Fruit fly (Drosophila melanogaster) whole organism, wandering third instar larva: ENCODE results near the gene MED27.

ENCODE experiments used
- Abd-B ChIP-seq: fragments of >200 bp; optimal IDR thresholded peaks from 2 replicates; lab custom pipeline; 2017; ENCODE audit warnings: missing biosample characterization, missing genetic modification characterization
- CG32264 ChIP-seq: fragments of 200-800 bp; sonication (Bioruptor generic); optimal IDR thresholded peaks from 2 replicates; lab custom pipeline; 2016; ENCODE audit warnings: missing biosample characterization, missing genetic modification characterization
- CrebA ChIP-seq: fragments of 200-800 bp; sonication (Bioruptor generic); optimal IDR thresholded peaks from 2 replicates; lab custom pipeline; 2016; ENCODE audit warnings: missing biosample characterization, mild to moderate bottlenecking, missing genetic modification characterization, borderline replicate concordance
- Dfd ChIP-seq: fragments of >200 bp; optimal IDR thresholded peaks from 2 replicates; lab custom pipeline; 2017; ENCODE audit warnings: missing biosample characterization, missing genetic modification characterization
- GATAd ChIP-seq: sonication (Bioruptor generic); optimal IDR thresholded peaks from 2 replicates; lab custom pipeline; 2016; ENCODE audit warnings: missing biosample characterization, missing genetic modification characterization
- HLH106 ChIP-seq: fragments of 200-800 bp; optimal IDR thresholded peaks from 3 replicates; lab custom pipeline; 2019; ENCODE audit warnings: missing biosample characterization, mild to moderate bottlenecking, missing genetic modification characterization, moderate library complexity
- Hnf4 ChIP-seq: fragments of 200-800 bp; sonication (Bioruptor generic); optimal IDR thresholded peaks from 2 replicates; lab custom pipeline; 2016; ENCODE audit warnings: missing biosample characterization, mild to moderate bottlenecking, missing genetic modification characterization
- Hr78 ChIP-seq: fragments of >200 bp; optimal IDR thresholded peaks from 2 replicates; lab custom pipeline; 2017; ENCODE audit warnings: missing biosample characterization, missing genetic modification characterization
- Hr83 ChIP-seq: fragments of 200-300 bp; sonication (Bioruptor generic); optimal IDR thresholded peaks from 2 replicates; lab custom pipeline; 2016; ENCODE audit warnings: missing biosample characterization, mild to moderate bottlenecking, missing genetic modification characterization, moderate library complexity; ENCODE audit not compliant: poor library complexity, severe bottlenecking
- Jra ChIP-seq: sonication (Bioruptor generic); optimal IDR thresholded peaks from 2 replicates; lab custom pipeline; 2016; ENCODE audit warnings: missing biosample characterization, missing genetic modification characterization
- Mio ChIP-seq: sonication (Bioruptor generic); optimal IDR thresholded peaks from 2 replicates; lab custom pipeline; 2016; ENCODE audit warnings: missing biosample characterization, missing genetic modification characterization
- Myc ChIP-seq: fragments of >200 bp; optimal IDR thresholded peaks from 2 replicates; lab custom pipeline; 2017
- N ChIP-seq: fragments of >200 bp; optimal IDR thresholded peaks from 2 replicates; lab custom pipeline; 2018; ENCODE audit warnings: missing biosample characterization, missing external identifiers, missing genetic modification characterization
- OdsH ChIP-seq: fragments of 200-800 bp; sonication (Bioruptor generic); optimal IDR thresholded peaks from 2 replicates; lab custom pipeline; 2016; ENCODE audit warnings: missing biosample characterization, mild to moderate bottlenecking, missing genetic modification characterization
- Rel ChIP-seq, 2 experiments: fragments of 200-800 bp; sonication (Bioruptor generic) in 1 of 2; optimal IDR thresholded peaks; 2 replicates in 1 of 2; 3 replicates in 1 of 2; lab custom pipeline; 2016 to 2019; ENCODE audit warnings: mild to moderate bottlenecking in 2 of 2, missing biosample characterization in 2 of 2, missing genetic modification characterization in 2 of 2, moderate library complexity in 1 of 2
- Sp1 ChIP-seq: fragments of 200-800 bp; sonication (Bioruptor generic); optimal IDR thresholded peaks from 3 replicates; lab custom pipeline; 2019; ENCODE audit warnings: missing biosample characterization, mild to moderate bottlenecking, missing genetic modification characterization, moderate library complexity
- Vsx2 ChIP-seq: fragments of 200-300, 225-300 bp; sonication (Bioruptor generic); optimal IDR thresholded peaks from 2 replicates; lab custom pipeline; 2018; ENCODE audit warnings: missing biosample characterization, missing genetic modification characterization; ENCODE audit not compliant: partially characterized antibody
- br ChIP-seq: fragments of 200-800 bp; sonication (Bioruptor generic); optimal IDR thresholded peaks from 2 replicates; lab custom pipeline; 2016; ENCODE audit warnings: missing biosample characterization, missing genetic modification characterization
- brk ChIP-seq: fragments of 200-800 bp; sonication (Bioruptor generic); optimal IDR thresholded peaks from 2 replicates; lab custom pipeline; 2016; ENCODE audit warnings: missing biosample characterization, mild to moderate bottlenecking, missing genetic modification characterization
- dl ChIP-seq, 2 experiments: fragments of 175-275, 200-275 bp in 1 of 2; fragments of 200-275 bp in 1 of 2; sonication (Bioruptor generic); optimal IDR thresholded peaks; lab custom pipeline; 2018; ENCODE audit warnings: mild to moderate bottlenecking in 2 of 2, missing biosample characterization in 2 of 2, missing genetic modification characterization in 2 of 2, moderate library complexity in 2 of 2; ENCODE audit not compliant: partially characterized antibody in 2 of 2, insufficient read depth in 1 of 2
- dmrt93B ChIP-seq: fragments of 200-800 bp; sonication (Bioruptor generic); optimal IDR thresholded peaks from 2 replicates; lab custom pipeline; 2018; ENCODE audit warnings: missing biosample characterization, mild to moderate bottlenecking, missing genetic modification characterization
- dsf ChIP-seq: sonication (Bioruptor generic); optimal IDR thresholded peaks from 2 replicates; lab custom pipeline; 2016; ENCODE audit warnings: missing biosample characterization, missing genetic modification characterization, borderline replicate concordance
- ey ChIP-seq: fragments of 200-800 bp; sonication (Bioruptor generic); optimal IDR thresholded peaks from 2 replicates; lab custom pipeline; 2016; ENCODE audit warnings: missing biosample characterization, missing genetic modification characterization
- foxo ChIP-seq, 2 experiments: fragments of 200-800 bp; sonication (Bioruptor generic); optimal IDR thresholded peaks; 2 replicates in 1 of 2; 3 replicates in 1 of 2; lab custom pipeline; 2016 to 2017; ENCODE audit warnings: missing biosample characterization in 2 of 2, missing genetic modification characterization in 2 of 2
- fru ChIP-seq: fragments of 200-800 bp; sonication (Bioruptor generic); optimal IDR thresholded peaks from 3 replicates; lab custom pipeline; 2016; ENCODE audit warnings: missing biosample characterization, mild to moderate bottlenecking, missing genetic modification characterization
- h ChIP-seq: fragments of 200-800 bp; sonication (Bioruptor generic); optimal IDR thresholded peaks from 3 replicates; lab custom pipeline; 2016; ENCODE audit warnings: missing biosample characterization, mild to moderate bottlenecking, missing genetic modification characterization
- jim ChIP-seq: fragments of 175-275, 200-325 bp; sonication (Bioruptor generic); optimal IDR thresholded peaks from 2 replicates; lab custom pipeline; 2016; ENCODE audit warnings: missing biosample characterization, mild to moderate bottlenecking, missing genetic modification characterization
- lola ChIP-seq: fragments of >200 bp; optimal IDR thresholded peaks from 2 replicates; lab custom pipeline; 2017; ENCODE audit warnings: missing biosample characterization, missing genetic modification characterization
- pan ChIP-seq: fragments of >200 bp; optimal IDR thresholded peaks from 2 replicates; lab custom pipeline; 2017
- psq ChIP-seq: fragments of 200-800 bp; sonication (Bioruptor generic); optimal IDR thresholded peaks from 3 replicates; lab custom pipeline; 2017; ENCODE audit warnings: missing biosample characterization, mild to moderate bottlenecking, missing genetic modification characterization, moderate library complexity
- rgr ChIP-seq: fragments of 200-800 bp; sonication (Bioruptor generic); optimal IDR thresholded peaks from 3 replicates; lab custom pipeline; 2016; ENCODE audit warnings: missing biosample characterization, mild to moderate bottlenecking, missing genetic modification characterization
- sage ChIP-seq: fragments of 200-800 bp; sonication (Bioruptor generic); optimal IDR thresholded peaks from 2 replicates; lab custom pipeline; 2016; ENCODE audit warnings: missing biosample characterization, mild to moderate bottlenecking, missing genetic modification characterization
- sv ChIP-seq: fragments of 200-800 bp; sonication (Bioruptor generic); optimal IDR thresholded peaks from 3 replicates; lab custom pipeline; 2016; ENCODE audit warnings: missing biosample characterization, missing genetic modification characterization
- tai ChIP-seq: sonication (Bioruptor generic); optimal IDR thresholded peaks from 2 replicates; lab custom pipeline; 2016; ENCODE audit warnings: missing biosample characterization, missing genetic modification characterization
- usp ChIP-seq: fragments of >200 bp; optimal IDR thresholded peaks from 2 replicates; lab custom pipeline; 2017; ENCODE audit warnings: missing biosample characterization, missing genetic modification characterization
- woc ChIP-seq: sonication (Bioruptor generic); optimal IDR thresholded peaks from 2 replicates; lab custom pipeline; 2016; ENCODE audit warnings: missing biosample characterization, mild to moderate bottlenecking, missing genetic modification characterization

The MED27 gene

DNA sequence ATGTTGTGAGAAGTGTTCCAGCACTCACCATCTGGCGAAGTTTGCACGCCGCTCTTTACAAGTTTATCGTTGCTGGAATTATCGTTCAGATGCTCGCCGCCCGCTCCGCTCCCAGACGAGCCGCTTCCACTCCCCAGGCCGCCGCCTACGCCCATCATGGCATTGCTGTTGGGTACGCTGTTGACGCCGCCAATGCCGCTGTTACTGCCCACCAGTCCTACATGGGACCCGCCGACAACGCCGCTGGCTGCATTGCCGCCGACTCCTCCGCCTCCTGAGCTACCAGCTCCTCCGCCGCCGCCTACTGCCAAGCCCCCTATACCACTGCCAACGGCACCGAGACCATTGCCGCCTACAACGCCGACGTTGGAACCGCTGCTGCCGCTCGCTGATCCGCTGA lies 46.5 kb upstream of the MED27 start:
- no peak for TF ChIP-seq Sp1 (GFP tag; lab: Kevin White, UChicago)
- TF ChIP-seq woc (GFP tag; lab: Kevin White, UChicago) = no peak
- no peak for TF ChIP-seq Myc
- no peak for TF ChIP-seq dmrt93B
- TF ChIP-seq dsf (GFP tag; lab: Kevin White, UChicago) = no peak
- TF ChIP-seq sage = no peak
- no peak for TF ChIP-seq dl (GFP tag; optimal IDR thresholded peaks at IDR 0.05; lab: Kevin White, UChicago; ENCODE audit: insufficient read depth in 1 of 2, partially characterized antibody in 2 of 2)
- no peak for TF ChIP-seq psq (GFP tag; lab: Kevin White, UChicago)
- TF ChIP-seq foxo (GFP tag; optimal IDR thresholded peaks at IDR 0.05; lab: Kevin White, UChicago) = no peak
- no peak for TF ChIP-seq pan (lab: Kevin White, UChicago)
- no peak for TF ChIP-seq usp
- TF ChIP-seq br (GFP tag; lab: Kevin White, UChicago) = no peak
- TF ChIP-seq ey = no peak
- no peak for TF ChIP-seq rgr (GFP tag; lab: Kevin White, UChicago)
- TF ChIP-seq Hnf4 = no peak
- TF ChIP-seq sv (GFP tag; lab: Kevin White, UChicago) = no peak
- no peak for TF ChIP-seq GATAd

DNA sequence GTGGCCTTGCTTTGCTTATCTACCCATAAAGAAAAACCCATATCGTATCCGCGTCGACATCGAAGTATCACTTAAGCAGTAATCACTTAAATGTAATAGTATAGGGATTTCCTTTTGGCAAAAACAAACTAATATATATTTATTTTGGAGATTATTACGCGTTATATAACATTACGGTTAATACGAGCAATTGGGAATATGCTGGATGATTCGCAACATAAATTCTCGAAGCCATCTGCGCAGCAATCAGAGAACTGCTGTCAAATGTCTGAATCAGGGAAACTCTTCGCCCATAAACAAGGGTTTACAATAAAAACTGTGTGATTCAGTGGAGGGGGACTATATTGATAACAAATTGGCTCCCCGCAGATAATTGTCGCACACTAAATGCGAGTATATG lies 44.3 kb upstream of the MED27 start:
- TF ChIP-seq Hnf4 = no peak
- no peak for TF ChIP-seq psq (GFP tag; lab: Kevin White, UChicago)
- TF ChIP-seq CrebA (GFP tag; lab: Kevin White, UChicago) = no peak
- TF ChIP-seq Mio (GFP tag; lab: Kevin White, UChicago) = no peak
- no peak for TF ChIP-seq usp
- TF ChIP-seq HLH106 (tag; lab: Kevin White, UChicago) = no peak
- TF ChIP-seq foxo (GFP tag; optimal IDR thresholded peaks at IDR 0.05; lab: Kevin White, UChicago) = no peak
- no peak for TF ChIP-seq brk (GFP tag; lab: Kevin White, UChicago)
- TF ChIP-seq Vsx2 (GFP tag; lab: Kevin White, UChicago) = no peak
- no peak for TF ChIP-seq OdsH (GFP tag; lab: Kevin White, UChicago)
- no peak for TF ChIP-seq sv (GFP tag; lab: Kevin White, UChicago)
- TF ChIP-seq Jra (GFP tag; lab: Kevin White, UChicago) = no peak
- no peak for TF ChIP-seq CG32264 (GFP tag; lab: Kevin White, UChicago)
- TF ChIP-seq br (GFP tag; lab: Kevin White, UChicago) = no peak
- no peak for TF ChIP-seq GATAd
- no peak for TF ChIP-seq jim (GFP tag; lab: Kevin White, UChicago)
- no peak for TF ChIP-seq h (GFP tag; lab: Kevin White, UChicago)

DNA sequence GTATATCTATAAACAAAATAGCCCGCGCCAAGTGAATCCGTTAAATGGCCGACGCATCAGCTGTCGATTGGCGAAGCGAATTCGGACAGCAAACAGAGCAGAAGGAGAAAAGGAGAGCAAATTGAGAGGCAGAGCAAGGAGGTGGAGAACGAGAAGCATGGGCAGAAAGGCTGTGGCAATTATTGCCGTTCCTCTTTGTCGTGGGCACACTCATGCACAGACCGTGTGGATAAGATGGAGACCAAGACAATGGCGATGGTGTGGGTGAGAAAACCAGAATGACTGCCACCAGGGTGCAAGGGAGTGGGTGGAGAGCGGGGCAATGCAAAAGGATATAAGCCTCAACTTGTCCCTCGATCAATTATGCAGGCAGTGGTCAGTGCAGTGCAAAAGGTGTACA lies 43.8 kb upstream of the MED27 start:
- TF ChIP-seq dl (GFP tag; optimal IDR thresholded peaks at IDR 0.05; lab: Kevin White, UChicago; ENCODE audit: insufficient read depth in 1 of 2, partially characterized antibody in 2 of 2) (peak in 1 of 2 experiments; percentile 28), Rel (GFP tag; optimal IDR thresholded peaks at IDR 0.05; lab: Kevin White, UChicago) (no peak), Rel (tag; optimal IDR thresholded peaks at IDR 0.05; lab: Kevin White, UChicago) (no peak), sage (no peak), Mio (GFP tag; lab: Kevin White, UChicago) (no peak), CrebA (GFP tag; lab: Kevin White, UChicago) (no peak), sv (GFP tag; lab: Kevin White, UChicago) (no peak), ey (no peak), lola (no peak), fru (GFP tag; lab: Kevin White, UChicago) (peak; percentile 31), foxo (GFP tag; optimal IDR thresholded peaks at IDR 0.05; lab: Kevin White, UChicago) (no peak), Dfd (GFP tag; lab: Kevin White, UChicago) (no peak), br (GFP tag; lab: Kevin White, UChicago) (no peak), psq (GFP tag; lab: Kevin White, UChicago) (peak; percentile 98)
- TF ChIP-seq, all 38 proteins: peak for 3

DNA sequence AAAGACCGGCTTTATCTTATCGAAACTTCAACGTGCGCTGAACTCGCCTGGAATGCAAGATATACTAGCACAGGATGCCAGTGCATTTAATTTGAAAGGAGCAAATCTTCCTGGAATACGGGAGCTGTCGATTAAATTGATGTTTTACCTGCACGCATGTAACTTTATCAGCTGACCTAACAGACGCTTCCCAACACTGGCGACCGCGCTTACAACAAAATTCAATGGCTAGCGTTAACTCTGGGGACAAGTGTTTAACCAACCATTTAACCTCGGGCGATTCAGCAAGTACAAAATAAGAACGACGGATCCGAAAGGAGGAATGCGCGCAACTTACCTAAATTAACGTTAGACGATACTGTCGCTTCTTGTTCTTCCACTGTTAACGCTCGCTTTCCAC lies 43.2 kb upstream of the MED27 start:
- TF ChIP-seq sv (GFP tag; lab: Kevin White, UChicago) = no peak
- no peak for TF ChIP-seq N
- no peak for TF ChIP-seq Myc
- TF ChIP-seq CrebA (GFP tag; lab: Kevin White, UChicago) = no peak
- TF ChIP-seq rgr (GFP tag; lab: Kevin White, UChicago) = no peak
- TF ChIP-seq pan (lab: Kevin White, UChicago) = no peak
- TF ChIP-seq foxo (GFP tag; optimal IDR thresholded peaks at IDR 0.05; lab: Kevin White, UChicago) = no peak
- TF ChIP-seq Dfd (GFP tag; lab: Kevin White, UChicago) = no peak
- no peak for TF ChIP-seq brk (GFP tag; lab: Kevin White, UChicago)
- no peak for TF ChIP-seq psq (GFP tag; lab: Kevin White, UChicago)
- no peak for TF ChIP-seq dl (GFP tag; optimal IDR thresholded peaks at IDR 0.05; lab: Kevin White, UChicago; ENCODE audit: insufficient read depth in 1 of 2, partially characterized antibody in 2 of 2)
- no peak for TF ChIP-seq Abd-B (GFP tag; lab: Kevin White, UChicago)
- no peak for TF ChIP-seq Vsx2 (GFP tag; lab: Kevin White, UChicago)
- no peak for TF ChIP-seq Jra (GFP tag; lab: Kevin White, UChicago)
- TF ChIP-seq Hr83 (GFP tag; lab: Kevin White, UChicago) = no peak
- TF ChIP-seq Hr78 (GFP tag; lab: Kevin White, UChicago) = no peak
- no peak for TF ChIP-seq tai (GFP tag; lab: Kevin White, UChicago)
- no peak for TF ChIP-seq dsf (GFP tag; lab: Kevin White, UChicago)
- TF ChIP-seq CG32264 (GFP tag; lab: Kevin White, UChicago) = no peak
- TF ChIP-seq br (GFP tag; lab: Kevin White, UChicago) = no peak
